Fruit fly (Drosophila melanogaster): ENCODE results near the gene pyd3.
A peak's percentile ranks its signal among the peaks of the same experiment; 100 is the strongest.

- TF ChIP-seq CG5204 (GFP tag; optimal IDR thresholded peaks at IDR 0.05) (peak; percentile 8), CG11617 (GFP tag; optimal IDR thresholded peaks at IDR 0.05) (peak; percentile 0), CG7045 (GFP tag; optimal IDR thresholded peaks at IDR 0.05) (no peak), bab1 (GFP tag; optimal IDR thresholded peaks at IDR 0.05) (no peak), toe (GFP tag; optimal IDR thresholded peaks at IDR 0.05) (no peak), CG12768 (GFP tag; optimal IDR thresholded peaks at IDR 0.05) (no peak)
Measured at dm6 chr3R:7787899-7788298, 38.0 kb upstream of the pyd3 start, which contains the start of gene CG18748.

All from whole organism, adult.